Worm (Caenorhabditis elegans): ENCODE results near the gene eif-3.K.

Gene eif-3.K

DNA sequence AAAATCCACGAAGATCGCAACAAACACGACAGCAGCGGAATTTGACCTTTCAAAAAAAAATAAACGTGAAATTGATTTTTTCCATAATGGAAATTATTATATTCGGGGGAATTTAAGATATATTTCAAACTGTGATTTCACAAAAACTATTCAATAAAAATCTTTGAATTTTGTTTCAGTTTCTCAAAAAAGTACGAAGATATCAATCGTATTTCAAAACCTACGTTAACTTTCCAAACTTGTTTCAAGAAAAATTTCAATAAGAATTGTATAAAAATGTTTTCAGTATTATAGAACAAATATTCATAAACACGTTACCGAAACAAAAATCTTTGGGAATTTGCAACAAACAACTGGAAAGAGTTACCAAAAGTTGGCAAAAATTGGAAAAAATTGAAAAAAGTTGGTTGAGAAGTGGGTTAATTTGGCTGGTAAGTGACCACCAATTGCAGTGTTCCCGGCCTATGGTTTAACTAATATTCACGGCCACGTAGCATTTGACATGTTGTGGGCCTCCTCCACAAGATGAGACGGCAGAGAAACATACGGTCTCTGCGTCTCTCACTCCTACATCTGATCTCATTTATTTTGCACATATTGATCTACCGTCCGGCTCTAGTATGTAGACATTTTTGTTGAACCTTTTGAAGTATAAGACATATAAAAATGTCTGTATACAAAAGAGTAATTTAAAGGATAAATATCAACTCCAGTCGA lies 2.8 kb upstream of the eif-3.K start, which contains the start of the genes T16G1.9 and T16G1.18 (continued):
- TF ChIP-seq let-607 (tag; optimal IDR thresholded peaks at IDR 0.05) (peak; percentile 86 to 92), bed-1 (GFP tag; IDR thresholded peaks at IDR 0.05) (no peak), pbrm-1 (GFP tag; IDR thresholded peaks at IDR 0.05) (no peak)

- no peak for TF ChIP-seq xnd-1 (tag; optimal IDR thresholded peaks at IDR 0.05)
- no peak for TF ChIP-seq hlh-26 (GFP tag; conservative IDR thresholded peaks at IDR 0.05)
- 0 out of 2 replicates have a peak, but pooled peaks have one; percentile 22 for TF ChIP-seq nfyb-1 (GFP tag; IDR thresholded peaks at IDR 0.05)
- no peak for TF ChIP-seq attf-6 (GFP tag; IDR thresholded peaks at IDR 0.05)
- TF ChIP-seq efl-1 (GFP tag; optimal IDR thresholded peaks at IDR 0.05): no peak
- TF ChIP-seq attf-3 (GFP tag; conservative IDR thresholded peaks at IDR 0.05): peak; percentile 91
- TF ChIP-seq mcd-1 (GFP tag; IDR thresholded peaks at IDR 0.05): 0 out of 2 replicates have a peak, but pooled peaks have one; percentile 24
- peak; percentile 61 to 62 for TF ChIP-seq let-607 (tag; optimal IDR thresholded peaks at IDR 0.05)
- no peak for TF ChIP-seq zfh-2 (GFP tag; conservative IDR thresholded peaks at IDR 0.05)
Measured at ce11 chrV:12952287-12952686, 1.5 kb upstream of the eif-3.K start, which contains the start of gene pqn-68. Gene pqn-68 (plus strand): TSS chrV:12952636.

- TF ChIP-seq F52B5.7 (tag; optimal IDR thresholded peaks at IDR 0.05) (no peak), Y53G8AR.9 (GFP tag; conservative IDR thresholded peaks at IDR 0.05) (no peak), ceh-40 (GFP tag; IDR thresholded peaks at IDR 0.05) (no peak), T07F8.4 (tag; optimal IDR thresholded peaks at IDR 0.05) (no peak), lag-1 (GFP tag; IDR thresholded peaks at IDR 0.05) (no peak), athp-1 (tag; optimal IDR thresholded peaks at IDR 0.05) (no peak), dpff-1 (tag; optimal IDR thresholded peaks at IDR 0.05) (no peak), nhr-80 (tag; optimal IDR thresholded peaks at IDR 0.05) (no peak), F39B2.1 (GFP tag; IDR thresholded peaks at IDR 0.05) (no peak), F33H1.4 (GFP tag; IDR thresholded peaks at IDR 0.05) (no peak), tlf-1 (GFP tag; optimal IDR thresholded peaks at IDR 0.05) (no peak), snpc-3.4 (tag; optimal IDR thresholded peaks at IDR 0.05) (no peak), tbp1 (GFP tag; optimal IDR thresholded peaks at IDR 0.05) (no peak), B0019.2 (GFP tag; conservative IDR thresholded peaks at IDR 0.05) (no peak)
Measured at ce11 chrV:12954261-12954660, 459 bp downstream of the eif-3.K start.

- no peak for TF ChIP-seq ceh-100 (GFP tag; IDR thresholded peaks at IDR 0.05)
- TF ChIP-seq B0019.2 (GFP tag; conservative IDR thresholded peaks at IDR 0.05): no peak
- TF ChIP-seq ztf-3 (GFP tag; optimal IDR thresholded peaks at IDR 0.05): no peak
- TF ChIP-seq madf-6 (GFP tag; IDR thresholded peaks at IDR 0.05): peak; percentile 36; the same call in 1 of the 2 replicates
- TF ChIP-seq efl-1 (GFP tag; optimal IDR thresholded peaks at IDR 0.05): peak; percentile 57
- TF ChIP-seq K12H6.12 (tag; optimal IDR thresholded peaks at IDR 0.05): no peak
- TF ChIP-seq hmg-20 (GFP tag; IDR thresholded peaks at IDR 0.05): no peak
- TF ChIP-seq athp-1 (tag; optimal IDR thresholded peaks at IDR 0.05): no peak
- TF ChIP-seq pbrm-1 (GFP tag; IDR thresholded peaks at IDR 0.05): no peak
- no peak for TF ChIP-seq F57A8.1 (GFP tag; optimal IDR thresholded peaks at IDR 0.05)
Measured at ce11 chrV:12961085-12961560, 7.3 kb downstream of the eif-3.K start, which contains the start of gene mpst-7. Gene mpst-7 (minus strand): TSS chrV:12961135.

DNA sequence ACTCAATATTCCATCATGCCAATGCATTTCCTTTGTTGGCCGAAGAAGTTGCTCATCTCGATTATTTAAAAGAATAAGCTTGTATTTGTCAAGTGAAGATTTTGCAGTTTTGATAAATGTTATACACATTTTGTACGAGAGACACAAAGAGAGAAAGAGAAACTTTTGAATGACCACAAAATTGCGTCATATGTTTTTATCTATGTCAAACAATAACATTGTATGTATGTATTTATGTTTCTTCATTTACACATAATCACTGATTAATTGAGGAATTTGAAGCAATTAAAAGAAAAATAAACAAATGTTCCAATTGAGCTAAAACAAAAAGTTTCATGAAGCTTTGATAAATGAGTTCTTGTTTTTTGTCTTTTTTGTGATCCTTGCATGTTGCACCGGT lies 9.4 kb downstream of the eif-3.K start, which contains the start of gene hrg-9:
hrg-9 (minus strand) TSS at position 152 of the 400 bp plus-strand sequence.
- TF ChIP-seq attf-6 (GFP tag; IDR thresholded peaks at IDR 0.05) (no peak), egrh-3 (GFP tag; IDR thresholded peaks at IDR 0.05) (no peak), rcor-1 (GFP tag; IDR thresholded peaks at IDR 0.05) (no peak), Y79H2A.3 (GFP tag; conservative IDR thresholded peaks at IDR 0.05) (no peak), nhr-179 (tag; optimal IDR thresholded peaks at IDR 0.05) (no peak), F57C9.4 (tag; optimal IDR thresholded peaks at IDR 0.05) (no peak)

Data from whole organism, young adult.